Fruit fly (Drosophila melanogaster) S2 (cell line): ENCODE data around the gene CG18477.
"Not testable (repeated sequence)": the region's sequence is repeated elsewhere in the genome, so short reads cannot be mapped to it uniquely, and the experiment has no call there.

Experiments used
- CG8478 ChIP-seq: fragments of >200 bp; optimal IDR thresholded peaks from 2 replicates; lab custom pipeline; 2018
- CTCF ChIP-seq, 2 experiments: fragments of >200 bp; optimal IDR thresholded peaks; 2 replicates each; lab custom pipeline; 2018

Gene CG18477

dm6 chr2L:15660741-15661140 is at the start of gene CG18477:
TSS of gene CG18477 (plus strand) at chr2L:15661041.
- TF ChIP-seq CG8478 (lab: Kevin White, UChicago); CTCF (optimal IDR thresholded peaks at IDR 0.05; lab: Kevin White, UChicago): not testable (repeated sequence)

DNA sequence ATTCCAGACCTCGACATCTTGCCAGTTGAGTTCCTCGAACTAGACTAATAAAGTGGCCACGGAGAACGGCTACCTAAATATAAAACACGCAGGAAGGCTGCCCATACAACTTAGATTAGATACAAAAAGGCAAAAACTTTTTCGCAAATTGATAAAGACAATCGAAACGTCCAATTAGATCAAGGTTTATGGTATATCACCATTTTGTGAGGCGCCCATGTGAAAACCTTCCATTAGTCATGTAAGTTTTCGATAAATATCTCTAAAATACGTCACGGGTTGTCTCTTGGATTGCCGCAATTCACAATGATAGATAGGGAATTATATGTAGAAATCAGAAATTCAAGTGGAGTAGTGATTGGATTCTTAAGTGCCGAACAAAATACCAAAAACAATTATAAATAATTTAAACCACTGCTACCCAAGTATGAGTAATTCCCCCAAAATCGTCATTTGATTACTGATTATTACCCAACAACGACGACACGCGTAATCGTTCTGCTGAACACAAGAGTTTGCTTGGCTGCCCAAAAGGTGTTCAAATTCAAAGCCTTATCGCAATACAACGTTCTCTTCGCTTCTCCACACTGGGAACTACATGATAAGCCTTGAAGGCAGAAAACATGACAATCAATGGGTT is 49.1 kb upstream of the CG18477 start, which contains the start of gene CG15255:
Gene CG15255, minus strand, starts transcription at position 51 of the 640 bp plus-strand sequence.
- no peak for TF ChIP-seq CG8478 (lab: Kevin White, UChicago)
- TF ChIP-seq CTCF (optimal IDR thresholded peaks at IDR 0.05; lab: Kevin White, UChicago) = no peak

- TF ChIP-seq CG8478 (lab: Kevin White, UChicago) (no peak), CTCF (optimal IDR thresholded peaks at IDR 0.05; lab: Kevin White, UChicago) (no peak)
Measured at dm6 chr2L:15613285-15613912, 47.4 kb upstream of the CG18477 start, which contains the start of gene Semp1. TSS of gene Semp1 (minus strand) at chr2L:15613335.

dm6 chr2L:15614728-15615127 is 46.1 kb upstream of the CG18477 start, which contains the start of gene CG15254:
TSS of gene CG15254 (minus strand) at chr2L:15614828.
- TF ChIP-seq CG8478 (lab: Kevin White, UChicago) (no peak), CTCF (optimal IDR thresholded peaks at IDR 0.05; lab: Kevin White, UChicago) (no peak)

dm6 chr2L:15616251-15616650 is 44.6 kb upstream of the CG18477 start, which contains the start of gene CG15253:
TSS of gene CG15253 (minus strand) at chr2L:15616351.
- TF ChIP-seq CG8478 (lab: Kevin White, UChicago) (no peak), CTCF (optimal IDR thresholded peaks at IDR 0.05; lab: Kevin White, UChicago) (no peak)

- TF ChIP-seq CTCF (optimal IDR thresholded peaks at IDR 0.05; lab: Kevin White, UChicago) (no peak), CG8478 (lab: Kevin White, UChicago) (no peak)
Measured at dm6 chr2L:15616697-15617096, 44.1 kb upstream of the CG18477 start, which contains the start of gene CG11865. TSS of gene CG11865 (plus strand) at chr2L:15616997.

dm6 chr2L:15623458-15623857 is 37.4 kb upstream of the CG18477 start, which contains the start of gene Or35a:
TSS of gene Or35a (minus strand) at chr2L:15623558.
- no peak for TF ChIP-seq CTCF (optimal IDR thresholded peaks at IDR 0.05; lab: Kevin White, UChicago)

- TF ChIP-seq CTCF (optimal IDR thresholded peaks at IDR 0.05; lab: Kevin White, UChicago) = no peak
- no peak for TF ChIP-seq CG8478 (lab: Kevin White, UChicago)
Measured at dm6 chr2L:15628378-15628777, 32.5 kb upstream of the CG18477 start, which contains the start of gene CG7631. TSS of gene CG7631 (plus strand) at chr2L:15628678.

DNA sequence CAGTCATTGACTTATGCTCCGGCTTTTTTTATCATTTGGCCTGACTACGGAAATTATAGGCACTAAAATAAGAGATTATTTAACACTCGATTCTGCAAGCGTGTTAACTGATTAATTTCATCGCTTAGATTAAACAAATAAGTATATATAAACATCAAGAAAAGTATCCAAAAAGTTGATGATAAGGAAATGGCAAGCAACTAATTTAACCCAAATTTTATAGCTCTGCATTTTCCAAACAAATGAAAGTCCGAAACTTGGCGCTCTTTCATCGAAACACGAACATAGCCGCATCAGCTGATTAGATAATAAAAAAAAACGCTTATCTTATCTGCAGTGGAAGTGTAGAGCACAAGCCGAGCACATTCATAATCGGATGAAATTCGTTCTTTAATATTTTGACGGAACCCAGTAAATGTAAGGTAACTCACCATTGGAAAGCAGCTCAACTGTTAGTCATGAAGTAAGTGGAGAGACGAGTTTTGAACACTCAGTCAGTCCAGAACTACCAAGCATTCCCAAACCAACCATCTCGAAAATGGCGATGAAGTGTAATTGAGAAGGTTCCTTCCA is 31.2 kb upstream of the CG18477 start, which contains the start of gene CG18480:
Gene CG18480, plus strand, starts transcription at position 407 of the 573 bp plus-strand sequence.
- no peak for TF ChIP-seq CG8478 (lab: Kevin White, UChicago)
- TF ChIP-seq CTCF (optimal IDR thresholded peaks at IDR 0.05; lab: Kevin White, UChicago) = no peak

- TF ChIP-seq CG8478 (lab: Kevin White, UChicago) (no peak), CTCF (optimal IDR thresholded peaks at IDR 0.05; lab: Kevin White, UChicago) (no peak)
Measured at dm6 chr2L:15641668-15642067, 19.2 kb upstream of the CG18477 start.

DNA sequence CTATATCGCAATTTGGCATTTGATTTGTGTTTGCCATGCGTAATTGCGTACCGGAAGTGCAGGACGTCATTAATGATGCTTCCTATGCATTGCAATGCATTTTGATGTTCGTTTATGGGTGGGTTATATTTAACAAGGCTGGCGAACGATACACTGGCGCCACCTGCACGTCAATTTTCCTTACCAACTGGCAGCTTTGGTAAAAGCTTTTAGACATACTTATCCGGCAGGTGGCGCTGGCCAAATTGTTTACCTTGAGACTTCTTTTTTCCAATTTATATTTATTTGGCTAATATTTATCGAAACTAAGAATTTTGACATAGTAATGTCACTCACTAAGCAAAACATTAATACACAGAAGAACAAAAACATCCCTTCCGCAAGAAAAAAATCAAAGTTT is 17.1 kb upstream of the CG18477 start:
- TF ChIP-seq CTCF (optimal IDR thresholded peaks at IDR 0.05; lab: Kevin White, UChicago) = peak; percentile 78 to 81
- TF ChIP-seq CG8478 (lab: Kevin White, UChicago) = no peak

DNA sequence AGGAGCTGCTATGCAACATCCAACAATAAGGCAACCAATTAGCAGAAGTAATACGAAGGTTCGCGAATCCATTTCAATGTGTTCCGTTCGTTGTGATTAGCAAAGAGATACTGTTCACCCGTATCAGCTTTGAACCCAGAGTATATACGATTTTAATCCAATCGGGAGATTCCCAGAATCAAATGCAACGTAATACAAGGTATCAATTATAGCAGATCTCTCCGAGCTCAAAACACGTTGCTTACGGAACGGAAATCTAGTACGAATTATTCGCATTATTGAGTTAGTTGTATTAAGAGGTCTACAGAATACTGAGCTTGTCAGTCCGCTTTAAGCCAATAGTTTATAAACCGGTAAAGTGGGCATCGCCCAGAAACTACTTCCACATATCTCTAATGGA is 1.5 kb upstream of the CG18477 start, which contains the start of gene CG44141:
Gene CG44141, minus strand, starts transcription at position 101 of the 400 bp plus-strand sequence.
- not testable (repeated sequence) for TF ChIP-seq CTCF (optimal IDR thresholded peaks at IDR 0.05; lab: Kevin White, UChicago); CG8478 (lab: Kevin White, UChicago)

dm6 chr2L:15669874-15670273 is 9.0 kb downstream of the CG18477 start, which contains the start of gene CG18478:
TSS of gene CG18478 (plus strand) at chr2L:15670174.
- not testable (repeated sequence) for TF ChIP-seq CTCF (optimal IDR thresholded peaks at IDR 0.05; lab: Kevin White, UChicago); CG8478 (lab: Kevin White, UChicago)

dm6 chr2L:15676002-15676401 is 15.2 kb downstream of the CG18477 start, which contains the start of gene CG43923:
TSS of gene CG43923 (minus strand) at chr2L:15676102.
- not testable (repeated sequence) for TF ChIP-seq CTCF (optimal IDR thresholded peaks at IDR 0.05; lab: Kevin White, UChicago); CG8478 (lab: Kevin White, UChicago)
